Fruit fly (Drosophila melanogaster) whole organism, embryonic: ENCODE results near the gene CG7512.

ENCODE experiments used
- Ada2b ChIP-seq: fragments of 200-800 bp; sonication (Bioruptor generic); IDR thresholded peaks from 2 replicates; pipeline ENCODE4 v1.3.6; 2022; ENCODE audit warnings: missing biosample characterization, missing genetic modification characterization
- Aef1 ChIP-seq: fragments of 200-800 bp; sonication (Bioruptor generic); IDR thresholded peaks from 3 replicates; pipeline ENCODE4 v1.3.6; 2022; ENCODE audit warnings: missing biosample characterization, missing genetic modification characterization
- CG10267 ChIP-seq: fragments of 200-800 bp; sonication (Bioruptor generic); optimal IDR thresholded peaks from 2 replicates; lab custom pipeline; 2018; ENCODE audit warnings: missing biosample characterization, mild to moderate bottlenecking, missing genetic modification characterization, moderate library complexity
- CG11247 ChIP-seq: fragments of 200-800 bp; sonication (Bioruptor generic); IDR thresholded peaks from 2 replicates; pipeline ENCODE4 v1.3.6; 2022; ENCODE audit warnings: missing biosample characterization, missing genetic modification characterization
- CG11696 ChIP-seq: fragments of 200-800 bp; sonication (Bioruptor generic); IDR thresholded peaks from 2 replicates; pipeline ENCODE4 v1.3.6; 2022; ENCODE audit warnings: missing biosample characterization, missing genetic modification characterization
- CG17361 ChIP-seq: fragments of 200-800 bp; sonication (Bioruptor generic); IDR thresholded peaks from 3 replicates; pipeline ENCODE4 v1.3.6; 2022; ENCODE audit warnings: missing biosample characterization, missing genetic modification characterization
- CG17385 ChIP-seq: fragments of 200-800 bp; sonication (Bioruptor generic); optimal IDR thresholded peaks from 3 replicates; lab custom pipeline; 2018; ENCODE audit warnings: missing biosample characterization, mild to moderate bottlenecking, missing genetic modification characterization
- CG2129 ChIP-seq: fragments of 200-800 bp; sonication (Bioruptor generic); IDR thresholded peaks from 2 replicates; pipeline ENCODE4 v1.3.6; 2022; ENCODE audit warnings: missing biosample characterization, missing genetic modification characterization; ENCODE audit not compliant: partially characterized antibody
- CG2712 ChIP-seq: fragments of 200-800 bp; optimal IDR thresholded peaks from 3 replicates; lab custom pipeline; 2019; ENCODE audit warnings: missing biosample characterization, mild to moderate bottlenecking, missing genetic modification characterization, moderate library complexity
- CG30431 ChIP-seq: fragments of 200-800 bp; sonication (Bioruptor generic); optimal IDR thresholded peaks from 2 replicates; lab custom pipeline; 2017; ENCODE audit warnings: missing biosample characterization, missing genetic modification characterization
- CG31388 ChIP-seq: fragments of 200-800 bp; sonication (Bioruptor generic); optimal IDR thresholded peaks from 2 replicates; lab custom pipeline; 2016; ENCODE audit warnings: missing biosample characterization, missing genetic modification characterization
- CG32532 ChIP-seq: fragments of 200-800 bp; sonication (Bioruptor generic); IDR thresholded peaks from 2 replicates; pipeline ENCODE4 v1.3.6; 2022; ENCODE audit warnings: missing biosample characterization, missing genetic modification characterization
- CG3407 ChIP-seq: fragments of 200-800 bp; sonication (Bioruptor generic); optimal IDR thresholded peaks from 2 replicates; lab custom pipeline; 2018; ENCODE audit warnings: missing biosample characterization, mild to moderate bottlenecking, missing genetic modification characterization
- CG3726 ChIP-seq: fragments of 200-800 bp; sonication (Bioruptor generic); IDR thresholded peaks from 3 replicates; pipeline ENCODE4, ENCODE4 v1.3.6; 2022; ENCODE audit warnings: missing biosample characterization, missing genetic modification characterization
- CG4424 ChIP-seq: fragments of 200-800 bp; sonication (Bioruptor generic); optimal IDR thresholded peaks from 3 replicates; lab custom pipeline; 2016; ENCODE audit warnings: missing biosample characterization, missing genetic modification characterization
- CG4820 ChIP-seq: fragments of 200-800 bp; sonication (Bioruptor generic); optimal IDR thresholded peaks from 3 replicates; lab custom pipeline; 2016; ENCODE audit warnings: missing biosample characterization, missing genetic modification characterization
- CG6683 ChIP-seq: fragments of 200-800 bp; sonication (Bioruptor generic); optimal IDR thresholded peaks from 2 replicates; lab custom pipeline; 2017; ENCODE audit warnings: missing biosample characterization, mild to moderate bottlenecking, missing genetic modification characterization, missing genetic modification reagents
- CG6689 ChIP-seq: fragments of 200-800 bp; sonication (Bioruptor generic); IDR thresholded peaks from 2 replicates; pipeline ENCODE4 v1.3.6; 2022; ENCODE audit warnings: missing biosample characterization, missing genetic modification characterization
- CG6854 ChIP-seq: fragments of 200-800 bp; sonication (Bioruptor generic); optimal IDR thresholded peaks from 3 replicates; lab custom pipeline; 2017; ENCODE audit warnings: missing biosample characterization, mild to moderate bottlenecking, missing genetic modification characterization
- CG8089 ChIP-seq: fragments of 200-800 bp; sonication (Bioruptor generic); optimal IDR thresholded peaks from 3 replicates; lab custom pipeline; 2016; ENCODE audit warnings: missing biosample characterization, missing genetic modification characterization
- CG8478 ChIP-seq: fragments of >200 bp; optimal IDR thresholded peaks from 2 replicates; lab custom pipeline; 2018
- Deaf1 ChIP-seq: fragments of 200-800 bp; optimal IDR thresholded peaks from 3 replicates; lab custom pipeline; 2019; ENCODE audit warnings: missing biosample characterization, mild to moderate bottlenecking, missing genetic modification characterization, moderate library complexity
- Doc2 ChIP-seq: fragments of 200-800 bp; sonication (Bioruptor generic); IDR thresholded peaks from 2 replicates; pipeline ENCODE4 v1.3.6; 2022; ENCODE audit warnings: missing biosample characterization, missing genetic modification characterization
- Ets97D ChIP-seq: fragments of 200-800 bp; sonication (Bioruptor generic); optimal IDR thresholded peaks from 3 replicates; lab custom pipeline; 2016; ENCODE audit warnings: missing biosample characterization, missing genetic modification characterization
- Fer3 ChIP-seq: fragments of 200-800 bp; sonication (Bioruptor generic); optimal IDR thresholded peaks from 2 replicates; lab custom pipeline; 2018; ENCODE audit warnings: missing biosample characterization, mild to moderate bottlenecking, missing genetic modification characterization, moderate library complexity
- Gug ChIP-seq: fragments of 200-800 bp; sonication (Bioruptor generic); IDR thresholded peaks from 4 replicates; pipeline ENCODE4 v1.3.6; 2022; ENCODE audit warnings: missing biosample characterization, missing genetic modification characterization
- HHEX ChIP-seq: fragments of 200-800 bp; sonication (Bioruptor generic); optimal IDR thresholded peaks from 3 replicates; lab custom pipeline; 2017; ENCODE audit warnings: missing biosample characterization, mild to moderate bottlenecking, missing genetic modification characterization, missing genetic modification reagents
- HLH54F ChIP-seq: fragments of 200-800 bp; sonication (Bioruptor generic); optimal IDR thresholded peaks from 3 replicates; lab custom pipeline; 2016; ENCODE audit warnings: missing biosample characterization, missing genetic modification characterization
- Hand ChIP-seq: fragments of 200-800 bp; sonication (Bioruptor generic); optimal IDR thresholded peaks from 2 replicates; lab custom pipeline; 2017; ENCODE audit warnings: mild to moderate bottlenecking, missing biosample characterization, missing genetic modification reagents, missing genetic modification characterization
- Hr39 ChIP-seq: fragments of >200 bp; optimal IDR thresholded peaks from 2 replicates; lab custom pipeline; 2017
- Kr ChIP-seq: fragments of 200-800 bp; sonication (Bioruptor generic); optimal IDR thresholded peaks from 2 replicates; lab custom pipeline; 2017; ENCODE audit warnings: missing biosample characterization, mild to moderate bottlenecking, missing genetic modification characterization
- Neu2 ChIP-seq: fragments of 200-800 bp; sonication (Bioruptor generic); optimal IDR thresholded peaks from 3 replicates; lab custom pipeline; 2016; ENCODE audit warnings: missing biosample characterization, missing genetic modification characterization, borderline replicate concordance
- PHDP ChIP-seq: fragments of 200-800 bp; sonication (Bioruptor generic); optimal IDR thresholded peaks from 3 replicates; lab custom pipeline; 2018; ENCODE audit warnings: missing biosample characterization, mild to moderate bottlenecking, missing genetic modification characterization, moderate library complexity
- Sox100B ChIP-seq: fragments of 200-800 bp; sonication (Bioruptor generic); optimal IDR thresholded peaks from 3 replicates; lab custom pipeline; 2018; ENCODE audit warnings: missing biosample characterization, mild to moderate bottlenecking, missing genetic modification characterization
- Spps ChIP-seq: fragments of 200-800 bp; sonication (Bioruptor generic); optimal IDR thresholded peaks from 2 replicates; lab custom pipeline; 2018; ENCODE audit warnings: missing biosample characterization, mild to moderate bottlenecking, missing genetic modification characterization
- Tbp ChIP-seq: fragments of >200 bp; optimal IDR thresholded peaks from 2 replicates; lab custom pipeline; 2018; ENCODE audit warnings: missing biosample characterization, missing genetic modification characterization
- az2 ChIP-seq: fragments of 200-800 bp; sonication (Bioruptor generic); optimal IDR thresholded peaks from 3 replicates; lab custom pipeline; 2016; ENCODE audit warnings: missing biosample characterization, missing genetic modification characterization
- bsh ChIP-seq, 2 experiments: fragments of 200-800 bp; sonication (Bioruptor generic); optimal IDR thresholded peaks; 2 replicates each; lab custom pipeline; 2017 to 2018; ENCODE audit warnings: mild to moderate bottlenecking in 2 of 2, missing biosample characterization in 2 of 2, missing genetic modification characterization in 2 of 2, moderate library complexity in 1 of 2
- ci ChIP-seq: fragments of 200-800 bp; sonication (Bioruptor generic); IDR thresholded peaks from 3 replicates; pipeline ENCODE4 v1.3.6; 2022; ENCODE audit warnings: missing biosample characterization, missing genetic modification characterization
- dmrt99B ChIP-seq: fragments of 200-800 bp; sonication (Bioruptor generic); optimal IDR thresholded peaks from 2 replicates; lab custom pipeline; 2018; ENCODE audit warnings: missing biosample characterization, mild to moderate bottlenecking, missing genetic modification characterization, moderate library complexity
- dpn ChIP-seq, 2 experiments: fragments of 200-800 bp; sonication (Bioruptor generic); optimal IDR thresholded peaks; 3 replicates each; lab custom pipeline; 2016; ENCODE audit warnings: missing biosample characterization in 2 of 2, missing genetic modification characterization in 2 of 2
- fd96Cb ChIP-seq: fragments of 200-800 bp; sonication (Bioruptor generic); optimal IDR thresholded peaks from 2 replicates; lab custom pipeline; 2018; ENCODE audit warnings: missing biosample characterization, mild to moderate bottlenecking, missing genetic modification characterization, moderate library complexity
- gcm2 ChIP-seq: fragments of 200-800 bp; sonication (Bioruptor generic); optimal IDR thresholded peaks from 2 replicates; lab custom pipeline; 2016; ENCODE audit warnings: missing biosample characterization, missing genetic modification characterization
- gem ChIP-seq: fragments of 200-800 bp; sonication (Bioruptor generic); optimal IDR thresholded peaks from 2 replicates; lab custom pipeline; 2019; ENCODE audit warnings: missing biosample characterization, mild to moderate bottlenecking, missing genetic modification characterization, moderate library complexity
- gro ChIP-seq: fragments of 200-800 bp; sonication (Bioruptor generic); optimal IDR thresholded peaks from 2 replicates; lab custom pipeline; 2016; ENCODE audit warnings: missing biosample characterization, missing genetic modification characterization
- hbn ChIP-seq: fragments of 200-800 bp; sonication (Bioruptor generic); IDR thresholded peaks from 2 replicates; pipeline ENCODE4 v1.3.6; 2022; ENCODE audit warnings: missing biosample characterization, missing genetic modification characterization; ENCODE audit not compliant: partially characterized antibody
- nerfin-1 ChIP-seq: fragments of 200-800 bp; sonication (Bioruptor generic); optimal IDR thresholded peaks from 3 replicates; lab custom pipeline; 2019; ENCODE audit warnings: missing biosample characterization, mild to moderate bottlenecking, missing genetic modification characterization, moderate library complexity
- p53 ChIP-seq: fragments of 200-800 bp; sonication (Bioruptor generic); optimal IDR thresholded peaks from 2 replicates; lab custom pipeline; 2016; ENCODE audit warnings: missing biosample characterization, missing genetic modification characterization
- pum ChIP-seq: fragments of 200-800 bp; sonication (Bioruptor generic); optimal IDR thresholded peaks from 2 replicates; lab custom pipeline; 2016; ENCODE audit warnings: missing biosample characterization, missing genetic modification characterization
- sens ChIP-seq: fragments of 200-800 bp; sonication (Bioruptor generic); peaks from one replicate; lab custom pipeline; 2016; ENCODE audit warnings: missing biosample characterization, missing genetic modification characterization
- wor ChIP-seq: fragments of 200-800 bp; sonication (Bioruptor generic); IDR thresholded peaks from 2 replicates; pipeline ENCODE4 v1.3.6; 2022; ENCODE audit warnings: missing biosample characterization, missing genetic modification characterization
- zen ChIP-seq: fragments of 200-800 bp; sonication (Bioruptor generic); optimal IDR thresholded peaks from 3 replicates; lab custom pipeline; 2018; ENCODE audit warnings: missing biosample characterization, mild to moderate bottlenecking, missing genetic modification characterization, moderate library complexity

The CG7512 gene

DNA sequence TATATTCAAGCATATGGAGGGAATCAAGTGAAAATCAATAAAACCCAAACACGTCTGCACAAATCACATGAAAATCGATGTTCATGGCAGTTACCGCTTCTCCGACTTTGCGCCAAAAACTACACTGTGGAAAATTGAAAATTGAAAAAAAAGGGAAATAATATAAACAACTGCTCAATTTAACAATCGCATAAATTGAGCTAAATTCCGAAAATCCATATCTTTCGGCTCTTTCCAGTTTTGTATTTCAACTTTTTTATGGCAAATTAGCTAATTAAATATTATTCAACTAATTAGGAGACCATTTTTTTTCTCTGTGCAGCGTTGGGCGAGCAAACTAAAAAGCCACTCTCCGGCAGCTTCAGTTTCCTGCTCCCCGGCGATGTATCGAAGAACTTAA lies 29.0 kb upstream of the CG7512 start (continued):
- TF ChIP-seq CG11247 (no peak), zen (no peak), Tbp (no peak), Neu2 (GFP tag; lab: Kevin White, UChicago) (no peak), CG17361 (GFP tag; lab: Robert Waterston, UW) (peak; percentile 35; the same call in 2 of the 3 replicates), dpn (GFP tag; optimal IDR thresholded peaks at IDR 0.05; lab: Kevin White, UChicago) (peak in 1 of 2 experiments; percentile 10), CG8478 (no peak), CG2712 (peak; percentile 27), HHEX (GFP tag; lab: Kevin White, UChicago) (no peak), CG4820 (peak; percentile 42), dmrt99B (tag; lab: Kevin White, UChicago) (peak; percentile 55), nerfin-1 (tag; lab: Kevin White, UChicago) (no peak), gro (no peak), CG6689 (GFP tag; lab: Robert Waterston, UW) (no peak), gem (peak; percentile 53), CG3726 (GFP tag; lab: Robert Waterston, UW) (no peak), Doc2 (GFP tag; lab: Robert Waterston, UW) (no peak), CG2129 (GFP tag; lab: Robert Waterston, UW) (no peak), fd96Cb (tag; lab: Kevin White, UChicago) (peak; percentile 52), CG11696 (GFP tag; lab: Robert Waterston, UW) (no peak), Fer3 (tag; lab: Kevin White, UChicago) (peak; percentile 39), Gug (GFP tag; lab: Robert Waterston, UW) (no peak), PHDP (tag; lab: Kevin White, UChicago) (no peak), Ets97D (GFP tag; lab: Kevin White, UChicago) (no peak), Hr39 (no peak), az2 (no peak), hbn (GFP tag; lab: Robert Waterston, UW) (no peak), CG6854 (peak; percentile 14), CG31388 (no peak), Sox100B (GFP tag; lab: Kevin White, UChicago) (peak; percentile 39), Spps (no peak), CG6683 (no peak), Ada2b (GFP tag; lab: Robert Waterston, UW) (0 out of 2 replicates have a peak, but pooled peaks have one; percentile 15), wor (GFP tag; lab: Robert Waterston, UW) (peak; percentile 11; the same call in 1 of the 2 replicates), CG17385 (GFP tag; lab: Kevin White, UChicago) (peak; percentile 22), sens (GFP tag; lab: Kevin White, UChicago) (peak; percentile 73), CG8089 (no peak), pum (GFP tag; lab: Kevin White, UChicago) (no peak), CG30431 (GFP tag; lab: Kevin White, UChicago) (no peak), HLH54F (GFP tag; lab: Kevin White, UChicago) (no peak), p53 (no peak), gcm2 (GFP tag; lab: Kevin White, UChicago) (no peak), ci (GFP tag; lab: Robert Waterston, UW) (peak; percentile 68; the same call in 1 of the 3 replicates), CG32532 (GFP tag; lab: Robert Waterston, UW) (no peak; the same call in 1 of the 2 replicates), Kr (GFP tag; lab: Kevin White, UChicago) (no peak), Aef1 (GFP tag; lab: Robert Waterston, UW) (no peak), bsh (GFP tag; optimal IDR thresholded peaks at IDR 0.05; lab: Kevin White, UChicago) (peak in 1 of 2 experiments; percentile 20), Deaf1 (tag; lab: Kevin White, UChicago) (no peak), CG4424 (GFP tag; lab: Kevin White, UChicago) (peak; percentile 44), CG3407 (GFP tag; lab: Kevin White, UChicago) (no peak), Hand (GFP tag; lab: Kevin White, UChicago) (no peak), CG10267 (tag; lab: Kevin White, UChicago) (peak; percentile 8)
